Worm (Caenorhabditis elegans) whole organism, young adult: ENCODE measurements around the gene uncp-18.

Source experiments
- F22D6.2 ChIP-seq: sonication (generic microtip); optimal IDR thresholded peaks from 2 replicates; lab custom pipeline; 2016; ENCODE audit warnings: mild to moderate bottlenecking, missing genetic modification characterization, missing compliant biosample characterization
- Y79H2A.3 ChIP-seq: fragments of 200-800 bp; sonication (Bioruptor generic); conservative IDR thresholded peaks from 2 replicates; pipeline ENCODE4 v1.3.6; 2022; ENCODE audit warnings: missing genetic modification reagents, missing genetic modification characterization, missing compliant biosample characterization
- ceh-79 ChIP-seq: sonication (generic microtip); optimal IDR thresholded peaks from 2 replicates; lab custom pipeline; 2017; ENCODE audit warnings: mild to moderate bottlenecking, missing genetic modification characterization, missing compliant biosample characterization
- egrh-3 ChIP-seq: fragments of 200-800 bp; sonication (Bioruptor generic); IDR thresholded peaks from 2 replicates; pipeline ENCODE4 v1.3.6; 2022; ENCODE audit warnings: missing genetic modification reagents, missing genetic modification characterization, missing compliant biosample characterization
- pha-4 ChIP-seq: fragments of 150-350 bp; sonication (generic microtip); optimal IDR thresholded peaks from 2 replicates; lab custom pipeline; 2014; ENCODE audit warnings: missing biosample characterization, missing genetic modification reagents, missing genetic modification characterization

- TF ChIP-seq Y79H2A.3 (GFP tag; lab: Robert Waterston, UW) (no peak), F22D6.2 (tag; lab: Kevin White, UChicago) (no peak), egrh-3 (GFP tag; lab: Robert Waterston, UW) (no peak), ceh-79 (tag; lab: Kevin White, UChicago) (no peak), pha-4 (tag; lab: Kevin White, UChicago) (no peak)
These were observed 6.0 kb downstream of the uncp-18 start, which contains the start of gene rrp-8 for ce11 chrIV:396373-396772.
